Worm (Caenorhabditis elegans) whole organism, young adult: ENCODE measurements around the gene str-204.

Source experiments
- B0019.2 ChIP-seq: fragments of 200-800 bp; sonication (Bioruptor generic); conservative IDR thresholded peaks from 2 replicates; pipeline ENCODE4 v1.3.6; 2022; ENCODE audit warnings: missing genetic modification reagents, missing genetic modification characterization, missing compliant biosample characterization
- D2030.7 ChIP-seq: fragments of 200-800 bp; sonication (Bioruptor generic); IDR thresholded peaks from 2 replicates; pipeline ENCODE4 v1.3.6; 2022; ENCODE audit warnings: missing genetic modification reagents, missing genetic modification characterization, missing compliant biosample characterization
- F10E7.11 ChIP-seq: sonication (generic microtip); optimal IDR thresholded peaks from 2 replicates; lab custom pipeline; 2017; ENCODE audit warnings: mild to moderate bottlenecking, missing genetic modification characterization, moderate library complexity, missing compliant biosample characterization
- F22D6.2 ChIP-seq: sonication (generic microtip); optimal IDR thresholded peaks from 2 replicates; lab custom pipeline; 2016; ENCODE audit warnings: mild to moderate bottlenecking, missing genetic modification characterization, missing compliant biosample characterization
- F23B12.7 ChIP-seq: sonication (generic microtip); optimal IDR thresholded peaks from 2 replicates; lab custom pipeline; 2017; ENCODE audit warnings: missing genetic modification characterization, mild to moderate bottlenecking, missing compliant biosample characterization, antibody characterized with exemption, moderate library complexity; ENCODE audit not compliant: insufficient read depth
- F39B2.1 ChIP-seq: fragments of 200-800 bp; sonication (Bioruptor generic); IDR thresholded peaks from 2 replicates; pipeline ENCODE4 v1.3.6; 2022; ENCODE audit warnings: missing genetic modification reagents, missing genetic modification characterization, missing compliant biosample characterization
- F57C9.4 ChIP-seq: sonication (generic microtip); optimal IDR thresholded peaks from 2 replicates; lab custom pipeline; 2017; ENCODE audit warnings: mild to moderate bottlenecking, missing genetic modification characterization, missing compliant biosample characterization
- K12H6.12 ChIP-seq: fragments of 200-800 bp; sonication (Bioruptor generic); optimal IDR thresholded peaks from 2 replicates; lab custom pipeline; 2018; ENCODE audit warnings: mild to moderate bottlenecking, missing genetic modification characterization, missing compliant biosample characterization
- ZK185.1 ChIP-seq: sonication (generic microtip); optimal IDR thresholded peaks from 2 replicates; lab custom pipeline; 2016; ENCODE audit warnings: mild to moderate bottlenecking, missing genetic modification characterization, missing compliant biosample characterization; ENCODE audit not compliant: poor library complexity, severe bottlenecking
- aptf-3 ChIP-seq: fragments of 200-800 bp; sonication (Bioruptor generic); IDR thresholded peaks from 2 replicates; pipeline ENCODE4 v1.3.6; 2022; ENCODE audit warnings: missing genetic modification characterization, missing compliant biosample characterization
- ccch-3 ChIP-seq: fragments of 200-800 bp; sonication (Bioruptor generic); optimal IDR thresholded peaks from 2 replicates; lab custom pipeline; 2018; ENCODE audit warnings: mild to moderate bottlenecking, missing genetic modification characterization, missing compliant biosample characterization
- cebp-1 ChIP-seq, 2 experiments: fragments of 200-800 bp in 1 of 2; sonication (Bioruptor generic) in 1 of 2; sonication (generic microtip) in 1 of 2; IDR thresholded peaks in 1 of 2; optimal IDR thresholded peaks in 1 of 2; 2 replicates each; pipeline versions ENCODE4 v1.3.6 to Lab custom; 2017 to 2022; ENCODE audit warnings: missing compliant biosample characterization in 2 of 2, missing genetic modification characterization in 2 of 2, mild to moderate bottlenecking in 1 of 2, missing genetic modification reagents in 1 of 2, moderate library complexity in 1 of 2
- ceh-100 ChIP-seq: fragments of 200-800 bp; sonication (Bioruptor generic); IDR thresholded peaks from 2 replicates; pipeline ENCODE4 v1.3.6; 2022; ENCODE audit warnings: missing genetic modification reagents, missing genetic modification characterization, missing compliant biosample characterization
- ceh-27 ChIP-seq: fragments of 200-800 bp; sonication (Bioruptor generic); optimal IDR thresholded peaks from 2 replicates; lab custom pipeline; 2018; ENCODE audit warnings: mild to moderate bottlenecking, missing genetic modification characterization, moderate library complexity, missing compliant biosample characterization
- ceh-40 ChIP-seq: fragments of 200-800 bp; sonication (Bioruptor generic); IDR thresholded peaks from 2 replicates; pipeline ENCODE4 v1.3.6; 2022; ENCODE audit warnings: missing genetic modification characterization, missing compliant biosample characterization
- chd-7 ChIP-seq: sonication (generic microtip); optimal IDR thresholded peaks from 2 replicates; lab custom pipeline; 2016; ENCODE audit warnings: mild to moderate bottlenecking, missing genetic modification characterization, moderate library complexity, missing compliant biosample characterization
- efl-1 ChIP-seq: fragments of 150-350 bp; optimal IDR thresholded peaks from 2 replicates; lab custom pipeline; 2014; ENCODE audit warnings: missing biosample characterization, missing genetic modification reagents, missing genetic modification characterization
- egl-44 ChIP-seq: fragments of 200-800 bp; sonication (Bioruptor generic); IDR thresholded peaks from 2 replicates; pipeline ENCODE4 v1.3.6; 2022; ENCODE audit warnings: missing genetic modification reagents, missing genetic modification characterization, missing compliant biosample characterization
- hrde-1 ChIP-seq: sonication (generic microtip); optimal IDR thresholded peaks from 2 replicates; lab custom pipeline; 2016; ENCODE audit warnings: missing genetic modification characterization, mild to moderate bottlenecking, missing compliant biosample characterization, moderate library complexity, missing genotype, missing genetic modification reagents, borderline replicate concordance
- lsl-1 ChIP-seq: fragments of 200-800 bp; sonication (Bioruptor generic); optimal IDR thresholded peaks from 2 replicates; lab custom pipeline; 2018; ENCODE audit warnings: mild to moderate bottlenecking, missing genetic modification characterization, moderate library complexity, missing compliant biosample characterization
- lsy-27 ChIP-seq: sonication (generic microtip); optimal IDR thresholded peaks from 2 replicates; lab custom pipeline; 2017; ENCODE audit warnings: missing genetic modification characterization, mild to moderate bottlenecking, missing compliant biosample characterization, antibody characterized with exemption, missing genotype, borderline replicate concordance; ENCODE audit not compliant: insufficient read depth
- madf-3 ChIP-seq: fragments of 200-800 bp; sonication (Bioruptor generic); IDR thresholded peaks from 2 replicates; pipeline ENCODE4 v1.3.6; 2022; ENCODE audit warnings: missing genetic modification reagents, missing genetic modification characterization, missing compliant biosample characterization
- nhr-120 ChIP-seq: fragments of 200-800 bp; sonication (Bioruptor generic); IDR thresholded peaks from 2 replicates; pipeline ENCODE4 v1.3.6; 2022; ENCODE audit warnings: missing genetic modification characterization, missing compliant biosample characterization
- nhr-80 ChIP-seq: sonication (generic microtip); optimal IDR thresholded peaks from 2 replicates; lab custom pipeline; 2016; ENCODE audit warnings: missing genetic modification characterization, missing compliant biosample characterization
- nhr-90 ChIP-seq: sonication (generic microtip); optimal IDR thresholded peaks from 2 replicates; lab custom pipeline; 2016; ENCODE audit warnings: missing genotype, mild to moderate bottlenecking, missing genetic modification characterization, missing compliant biosample characterization
- rcor-1 ChIP-seq: fragments of 200-800 bp; sonication (Bioruptor generic); IDR thresholded peaks from 2 replicates; pipeline ENCODE4 v1.3.6; 2022; ENCODE audit warnings: missing genetic modification reagents, missing genetic modification characterization, missing compliant biosample characterization
- repo-1 ChIP-seq: sonication (generic microtip); optimal IDR thresholded peaks from 2 replicates; lab custom pipeline; 2017; ENCODE audit warnings: mild to moderate bottlenecking, missing genetic modification characterization, missing compliant biosample characterization
- rpc-1 ChIP-seq, 2 experiments: fragments of 150-350 bp in 1 of 2; sonication (generic microtip) in 1 of 2; optimal IDR thresholded peaks; 2 replicates each; lab custom pipeline; 2014 to 2018; ENCODE audit warnings: missing biosample characterization in 1 of 2, missing genetic modification characterization in 1 of 2, missing genetic modification reagents in 1 of 2, missing genotype in 1 of 2
- sdz-38 ChIP-seq: sonication (generic microtip); optimal IDR thresholded peaks from 2 replicates; lab custom pipeline; 2016; ENCODE audit warnings: missing genotype, missing genetic modification characterization, missing compliant biosample characterization
- sea-2 ChIP-seq: fragments of 200-800 bp; sonication (Bioruptor generic); IDR thresholded peaks from 2 replicates; pipeline ENCODE4 v1.3.6; 2022; ENCODE audit warnings: missing genetic modification characterization, missing compliant biosample characterization
- snpc-1.3 ChIP-seq: sonication (generic microtip); optimal IDR thresholded peaks from 2 replicates; lab custom pipeline; 2017; ENCODE audit warnings: missing genetic modification characterization, mild to moderate bottlenecking, missing compliant biosample characterization, antibody characterized with exemption, moderate library complexity, missing genotype, missing genetic modification reagents; ENCODE audit not compliant: insufficient read depth
- snpc-4 ChIP-seq, 5 experiments: fragments of 150-350 bp in 1 of 5; sonication (generic microtip) in 4 of 5; optimal IDR thresholded peaks; 2 replicates each; lab custom pipeline; 2014 to 2018; ENCODE audit warnings: missing genetic modification characterization in 5 of 5, missing biosample characterization in 3 of 5, antibody characterized with exemption in 2 of 5, mild to moderate bottlenecking in 2 of 5, missing compliant biosample characterization in 2 of 5, missing genotype in 2 of 5, moderate library complexity in 2 of 5, missing genetic modification reagents in 1 of 5
- somi-1 ChIP-seq: fragments of 200-800 bp; sonication (Bioruptor generic); optimal IDR thresholded peaks from 2 replicates; lab custom pipeline; 2018; ENCODE audit warnings: mild to moderate bottlenecking, missing genetic modification characterization, missing compliant biosample characterization
- tbx-9 ChIP-seq: sonication (generic microtip); optimal IDR thresholded peaks from 2 replicates; lab custom pipeline; 2016; ENCODE audit warnings: borderline replicate concordance, missing genetic modification characterization, inconsistent platforms, missing compliant biosample characterization
- ztf-18 ChIP-seq: sonication (generic microtip); optimal IDR thresholded peaks from 2 replicates; lab custom pipeline; 2016; ENCODE audit warnings: missing genotype, mild to moderate bottlenecking, missing genetic modification characterization, missing compliant biosample characterization

Gene str-204

ce11 chrV:7164210-7164609 lies 4.7 kb downstream of the str-204 start, which contains the start of gene srh-83:
Gene srh-83 (plus strand): TSS chrV:7164510.
- TF ChIP-seq nhr-90 (no peak), F39B2.1 (GFP tag; lab: Robert Waterston, UW) (no peak)

ce11 chrV:7166709-7167108 lies 7.2 kb downstream of the str-204 start, which contains the start of gene ugt-36:
Gene ugt-36 (plus strand): TSS chrV:7167009.
- TF ChIP-seq sdz-38 (tag; lab: Kevin White, UChicago) (no peak), nhr-80 (no peak), B0019.2 (GFP tag; lab: Robert Waterston, UW) (no peak), F57C9.4 (tag; lab: Kevin White, UChicago) (no peak), hrde-1 (tag; lab: Kevin White, UChicago) (no peak), ZK185.1 (tag; lab: Kevin White, UChicago) (no peak), rcor-1 (no peak), madf-3 (no peak), snpc-4 (GFP tag; optimal IDR thresholded peaks at IDR 0.05; lab: Kevin White, UChicago) (no peak), snpc-4 (tag; optimal IDR thresholded peaks at IDR 0.05; lab: Kevin White, UChicago) (no peak), rpc-1 (optimal IDR thresholded peaks at IDR 0.05; lab: Kevin White, UChicago) (no peak), rpc-1 (tag; optimal IDR thresholded peaks at IDR 0.05; lab: Kevin White, UChicago) (no peak), ceh-100 (no peak), F22D6.2 (tag; lab: Kevin White, UChicago) (no peak), sea-2 (no peak), ceh-27 (no peak), somi-1 (no peak), snpc-1.3 (no peak), lsl-1 (GFP tag; lab: Kevin White, UChicago) (no peak), K12H6.12 (tag; lab: Kevin White, UChicago) (no peak), aptf-3 (GFP tag; lab: Robert Waterston, UW) (no peak)

ce11 chrV:7175201-7175600 lies 15.7 kb downstream of the str-204 start, which contains the start of gene lgc-39:
Gene lgc-39 (plus strand): TSS chrV:7175501.
- TF ChIP-seq F23B12.7 (tag; lab: Kevin White, UChicago) = no peak
- no peak for TF ChIP-seq repo-1 (tag; lab: Kevin White, UChicago)

- TF ChIP-seq efl-1 (GFP tag; lab: Kevin White, UChicago) = peak; percentile 3
- TF ChIP-seq K12H6.12 (tag; lab: Kevin White, UChicago) = no peak
- TF ChIP-seq, all 124 proteins: peak for 1
Measured at ce11 chrV:7178843-7179242, 19.4 kb downstream of the str-204 start, which contains the start of gene cpsf-2. Gene cpsf-2 (plus strand): TSS chrV:7179172.

ce11 chrV:7184549-7184948 lies 25.1 kb downstream of the str-204 start, which contains the start of gene pitr-5:
Gene pitr-5 (plus strand): TSS chrV:7184849.
- TF ChIP-seq snpc-1.3 = no peak

ce11 chrV:7186599-7186998 lies 27.1 kb downstream of the str-204 start:
- no peak for TF ChIP-seq F10E7.11
- peak; percentile 68 for TF ChIP-seq nhr-80
- no peak for TF ChIP-seq sea-2
- no peak for TF ChIP-seq ccch-3 (GFP tag; lab: Kevin White, UChicago)
- TF ChIP-seq tbx-9 (tag; lab: Kevin White, UChicago) = no peak
- no peak for TF ChIP-seq cebp-1 (GFP tag; IDR thresholded peaks at IDR 0.05; lab: Robert Waterston, UW)
- peak; percentile 49 for TF ChIP-seq cebp-1 (tag; optimal IDR thresholded peaks at IDR 0.05; lab: Kevin White, UChicago)
- no peak for TF ChIP-seq chd-7
- no peak for TF ChIP-seq ztf-18 (tag; lab: Kevin White, UChicago)
- TF ChIP-seq lsy-27 (tag; lab: Kevin White, UChicago) = no peak
- TF ChIP-seq D2030.7 (GFP tag; lab: Robert Waterston, UW) = no peak
- TF ChIP-seq ceh-40 (GFP tag; lab: Robert Waterston, UW) = no peak
- TF ChIP-seq egl-44 (GFP tag; lab: Robert Waterston, UW) = no peak
- TF ChIP-seq nhr-120 (GFP tag; lab: Robert Waterston, UW) = no peak
- TF ChIP-seq, all 124 proteins: peak for 2
